Fruit fly (Drosophila melanogaster) whole organism, adult: Measurements from ENCODE around the gene enc.

Experiments
- CG11617 ChIP-seq: fragments of 200-800 bp; sonication (Bioruptor generic); optimal IDR thresholded peaks from 2 replicates; lab custom pipeline; 2017; ENCODE audit warnings: mild to moderate bottlenecking, missing biosample characterization, missing genetic modification reagents, missing genetic modification characterization
- CG12768 ChIP-seq: fragments of 200-800 bp; sonication (Bioruptor generic); optimal IDR thresholded peaks from 2 replicates; lab custom pipeline; 2017; ENCODE audit warnings: missing biosample characterization, missing genetic modification characterization, mild to moderate bottlenecking, moderate library complexity, missing genetic modification reagents
- CG14711 ChIP-seq: fragments of 200-800 bp; sonication (Bioruptor generic); optimal IDR thresholded peaks from 2 replicates; lab custom pipeline; 2018; ENCODE audit warnings: missing biosample characterization, mild to moderate bottlenecking, missing genetic modification characterization, moderate library complexity
- CG1620 ChIP-seq: fragments of 200-800 bp; sonication (Bioruptor generic); optimal IDR thresholded peaks from 2 replicates; lab custom pipeline; 2016; ENCODE audit warnings: missing biosample characterization, missing genetic modification characterization
- CG33017 ChIP-seq: fragments of 200-800 bp; sonication (Bioruptor generic); optimal IDR thresholded peaks from 2 replicates; lab custom pipeline; 2018; ENCODE audit warnings: missing biosample characterization, mild to moderate bottlenecking, missing genetic modification characterization, moderate library complexity
- CG5204 ChIP-seq: fragments of 200-800 bp; sonication (Bioruptor generic); optimal IDR thresholded peaks from 2 replicates; lab custom pipeline; 2016; ENCODE audit warnings: missing biosample characterization, missing genetic modification characterization
- CG7045 ChIP-seq: fragments of 200-800 bp; sonication (Bioruptor generic); optimal IDR thresholded peaks from 2 replicates; lab custom pipeline; 2017; ENCODE audit warnings: missing biosample characterization, mild to moderate bottlenecking, missing genetic modification characterization
- CG7101 ChIP-seq: fragments of 200-800 bp; sonication (Bioruptor generic); optimal IDR thresholded peaks from 2 replicates; lab custom pipeline; 2018; ENCODE audit warnings: missing biosample characterization, mild to moderate bottlenecking, missing genetic modification characterization, moderate library complexity
- Clk ChIP-seq: fragments of 200-800 bp; sonication (Bioruptor generic); optimal IDR thresholded peaks from 2 replicates; lab custom pipeline; 2017; ENCODE audit warnings: missing biosample characterization, missing genetic modification characterization
- Crg-1 ChIP-seq: fragments of 200-800 bp; sonication (Bioruptor generic); optimal IDR thresholded peaks from 2 replicates; lab custom pipeline; 2016; ENCODE audit warnings: missing biosample characterization, missing genetic modification characterization
- Hr96 ChIP-seq: fragments of 200-800 bp; sonication (Bioruptor generic); optimal IDR thresholded peaks from 2 replicates; lab custom pipeline; 2016; ENCODE audit warnings: missing biosample characterization, missing genetic modification characterization
- Mnt ChIP-seq: fragments of 200-800 bp; sonication (Bioruptor generic); optimal IDR thresholded peaks from 2 replicates; lab custom pipeline; 2016; ENCODE audit warnings: missing biosample characterization, mild to moderate bottlenecking, missing genetic modification characterization
- bab1 ChIP-seq: fragments of 200-800 bp; sonication (Bioruptor generic); optimal IDR thresholded peaks from 3 replicates; lab custom pipeline; 2019; ENCODE audit warnings: missing biosample characterization, mild to moderate bottlenecking, missing genetic modification characterization, moderate library complexity
- cic ChIP-seq: fragments of 200-800 bp; sonication (Bioruptor generic); optimal IDR thresholded peaks from 2 replicates; lab custom pipeline; 2017; ENCODE audit warnings: missing biosample characterization, mild to moderate bottlenecking, missing genetic modification characterization, moderate library complexity
- cnc ChIP-seq, 2 experiments: fragments of >200 bp; optimal IDR thresholded peaks; 2 replicates each; lab custom pipeline; 2017
- kay ChIP-seq: fragments of 200-800 bp; sonication (Bioruptor generic); peaks from one replicate; lab custom pipeline; 2016; ENCODE audit warnings: missing biosample characterization, missing genetic modification characterization, borderline replicate concordance
- ovo ChIP-seq: fragments of 200-800 bp; sonication (Bioruptor generic); optimal IDR thresholded peaks from 2 replicates; lab custom pipeline; 2016; ENCODE audit warnings: missing biosample characterization, missing genetic modification characterization
- pad ChIP-seq: fragments of 200-800 bp; sonication (Bioruptor generic); optimal IDR thresholded peaks from 3 replicates; lab custom pipeline; 2017; ENCODE audit warnings: missing biosample characterization, missing genetic modification characterization, mild to moderate bottlenecking, moderate library complexity, missing genetic modification reagents
- tj ChIP-seq: fragments of 200-800 bp; sonication (Bioruptor generic); optimal IDR thresholded peaks from 3 replicates; lab custom pipeline; 2017; ENCODE audit warnings: missing biosample characterization, mild to moderate bottlenecking, missing genetic modification characterization, moderate library complexity
- toe ChIP-seq: fragments of 200-800 bp; sonication (Bioruptor generic); optimal IDR thresholded peaks from 2 replicates; lab custom pipeline; 2016; ENCODE audit warnings: missing biosample characterization, missing genetic modification characterization

Gene enc

dm6 chr3L:3811089-3811488 is 7.4 kb upstream of the enc start, which contains the start of the genes CG32263 and PIG-B:
Gene CG32263, minus strand, starts transcription at chr3L:3811114.
Gene PIG-B, plus strand, starts transcription at chr3L:3811263.
- peak; percentile 4 for TF ChIP-seq pad (GFP tag; lab: Kevin White, UChicago)
- no peak for TF ChIP-seq CG11617 (GFP tag; lab: Kevin White, UChicago)
- no peak for TF ChIP-seq CG5204 (GFP tag; lab: Kevin White, UChicago)
- TF ChIP-seq Hr96 (GFP tag; lab: Kevin White, UChicago): no peak
- TF ChIP-seq Mnt: peak; percentile 8
- no peak for TF ChIP-seq kay (GFP tag; lab: Kevin White, UChicago)
- no peak for TF ChIP-seq toe
- peak; percentile 33 for TF ChIP-seq bab1 (GFP tag; lab: Kevin White, UChicago)
- TF ChIP-seq CG1620 (GFP tag; lab: Kevin White, UChicago): no peak
- no peak for TF ChIP-seq CG33017 (tag; lab: Kevin White, UChicago)
- TF ChIP-seq CG7101 (tag; lab: Kevin White, UChicago): peak; percentile 1
- no peak for TF ChIP-seq cnc (optimal IDR thresholded peaks at IDR 0.05; lab: Kevin White, UChicago)
- TF ChIP-seq CG14711 (tag; lab: Kevin White, UChicago): peak; percentile 7
- peak; percentile 1 for TF ChIP-seq tj (GFP tag; lab: Kevin White, UChicago)
- TF ChIP-seq CG7045 (GFP tag; lab: Kevin White, UChicago): no peak

- peak; percentile 14 for TF ChIP-seq ovo (GFP tag; lab: Kevin White, UChicago)
- peak; percentile 48 for TF ChIP-seq CG11617 (GFP tag; lab: Kevin White, UChicago)
- TF ChIP-seq Mnt: peak; percentile 65
- no peak for TF ChIP-seq CG33017 (tag; lab: Kevin White, UChicago)
- TF ChIP-seq bab1 (GFP tag; lab: Kevin White, UChicago): peak; percentile 31
- TF ChIP-seq toe: no peak
- peak; percentile 73 for TF ChIP-seq cic
- TF ChIP-seq CG14711 (tag; lab: Kevin White, UChicago): no peak
- TF ChIP-seq CG7101 (tag; lab: Kevin White, UChicago): peak; percentile 4
- TF ChIP-seq CG1620 (GFP tag; lab: Kevin White, UChicago): peak; percentile 53
- no peak for TF ChIP-seq pad (GFP tag; lab: Kevin White, UChicago)
- no peak for TF ChIP-seq Hr96 (GFP tag; lab: Kevin White, UChicago)
- peak; percentile 8 for TF ChIP-seq CG7045 (GFP tag; lab: Kevin White, UChicago)
- no peak for TF ChIP-seq kay (GFP tag; lab: Kevin White, UChicago)
- peak; percentile 76 for TF ChIP-seq CG12768 (GFP tag; lab: Kevin White, UChicago)
- peak; percentile 19 for TF ChIP-seq Crg-1 (GFP tag; lab: Kevin White, UChicago)
- peak; percentile 23 for TF ChIP-seq tj (GFP tag; lab: Kevin White, UChicago)
- TF ChIP-seq Clk (GFP tag; lab: Kevin White, UChicago): no peak
- no peak for TF ChIP-seq cnc (optimal IDR thresholded peaks at IDR 0.05; lab: Kevin White, UChicago)
- no peak for TF ChIP-seq CG5204 (GFP tag; lab: Kevin White, UChicago)
Measured at dm6 chr3L:3814010-3814833, 4.3 kb upstream of the enc start, which contains the start of gene Scsalpha1. Gene Scsalpha1, plus strand, starts transcription at chr3L:3814211.

dm6 chr3L:3816254-3816653 is 2.2 kb upstream of the enc start, which contains the start of gene Acp63F:
Gene Acp63F, minus strand, starts transcription at chr3L:3816354.
- no peak for TF ChIP-seq CG7101 (tag; lab: Kevin White, UChicago)
- TF ChIP-seq toe: no peak
- TF ChIP-seq CG7045 (GFP tag; lab: Kevin White, UChicago): no peak
- no peak for TF ChIP-seq CG5204 (GFP tag; lab: Kevin White, UChicago)
- no peak for TF ChIP-seq cic
- no peak for TF ChIP-seq Crg-1 (GFP tag; lab: Kevin White, UChicago)
- no peak for TF ChIP-seq Hr96 (GFP tag; lab: Kevin White, UChicago)
- no peak for TF ChIP-seq Clk (GFP tag; lab: Kevin White, UChicago)
- TF ChIP-seq CG1620 (GFP tag; lab: Kevin White, UChicago): no peak
- no peak for TF ChIP-seq bab1 (GFP tag; lab: Kevin White, UChicago)
- TF ChIP-seq cnc (optimal IDR thresholded peaks at IDR 0.05; lab: Kevin White, UChicago): no peak
- TF ChIP-seq pad (GFP tag; lab: Kevin White, UChicago): no peak
- no peak for TF ChIP-seq tj (GFP tag; lab: Kevin White, UChicago)
- TF ChIP-seq ovo (GFP tag; lab: Kevin White, UChicago): no peak
- TF ChIP-seq CG14711 (tag; lab: Kevin White, UChicago): no peak
- TF ChIP-seq CG12768 (GFP tag; lab: Kevin White, UChicago): no peak
- no peak for TF ChIP-seq CG11617 (GFP tag; lab: Kevin White, UChicago)
- no peak for TF ChIP-seq Mnt
- TF ChIP-seq kay (GFP tag; lab: Kevin White, UChicago): no peak
- no peak for TF ChIP-seq CG33017 (tag; lab: Kevin White, UChicago)

- TF ChIP-seq Hr96 (GFP tag; lab: Kevin White, UChicago): peak; percentile 9
- TF ChIP-seq cic: peak; percentile 70
- peak; percentile 78 for TF ChIP-seq CG12768 (GFP tag; lab: Kevin White, UChicago)
- TF ChIP-seq CG11617 (GFP tag; lab: Kevin White, UChicago): peak; percentile 9
- no peak for TF ChIP-seq CG7101 (tag; lab: Kevin White, UChicago)
- peak; percentile 8 for TF ChIP-seq CG7045 (GFP tag; lab: Kevin White, UChicago)
- TF ChIP-seq Crg-1 (GFP tag; lab: Kevin White, UChicago): no peak
Measured at dm6 chr3L:3816772-3817483, 1.6 kb upstream of the enc start.
